Fruit fly (Drosophila melanogaster) whole organism: ENCODE measurements around the gene CG4970.

Experiments
- CG8478 ChIP-seq: fragments of >200 bp; optimal IDR thresholded peaks from 2 replicates; lab custom pipeline; 2018; ENCODE audit warnings: inconsistent platforms
- Dll ChIP-seq: fragments of >200 bp; optimal IDR thresholded peaks from 2 replicates; lab custom pipeline; 2017
- psq ChIP-seq: fragments of >200 bp; optimal IDR thresholded peaks from 2 replicates; lab custom pipeline; 2017

DNA sequence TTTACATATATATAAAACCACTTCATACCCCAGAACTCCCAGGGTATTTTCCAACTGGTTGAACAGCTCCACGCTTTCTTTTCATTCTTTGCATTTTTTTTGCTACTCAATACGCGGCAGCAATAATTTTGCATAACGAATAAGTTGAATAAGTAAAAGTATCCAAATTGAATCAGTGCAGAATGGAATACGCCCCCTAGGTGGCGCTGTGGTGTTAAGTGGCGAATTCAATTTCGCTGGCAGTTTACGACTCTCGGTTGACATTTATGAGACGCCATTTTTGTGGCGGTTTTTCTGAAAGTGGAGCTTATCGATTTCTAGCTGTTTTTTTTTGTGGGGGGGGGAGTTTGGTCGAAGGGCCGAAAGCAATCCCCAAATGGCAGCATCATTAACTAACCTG lies 23.3 kb upstream of the CG4970 start:
- TF ChIP-seq CG8478 (no peak), psq (lab: Kevin White, UChicago) (no peak), Dll (lab: Kevin White, UChicago) (no peak)
